Fruit fly (Drosophila melanogaster) whole organism: ENCODE data around the gene CG6785.

Source experiments
- CG8478 ChIP-seq: fragments of >200 bp; optimal IDR thresholded peaks from 2 replicates; lab custom pipeline; 2018; ENCODE audit warnings: inconsistent platforms
- Dll ChIP-seq: fragments of >200 bp; optimal IDR thresholded peaks from 2 replicates; lab custom pipeline; 2017
- EcR ChIP-seq, 2 experiments: fragments of >200 bp; optimal IDR thresholded peaks; 2 replicates each; lab custom pipeline; 2017; ENCODE audit warnings: missing biosample characterization in 2 of 2, missing genetic modification characterization in 2 of 2, missing genetic modification reagents in 2 of 2
- pan ChIP-seq: fragments of >200 bp; optimal IDR thresholded peaks from 2 replicates; lab custom pipeline; 2017
- psq ChIP-seq: fragments of >200 bp; optimal IDR thresholded peaks from 2 replicates; lab custom pipeline; 2017
- usp ChIP-seq: fragments of >200 bp; optimal IDR thresholded peaks from 2 replicates; lab custom pipeline; 2017; ENCODE audit warnings: missing biosample characterization, missing genetic modification characterization, mixed read lengths

CG6785 gene

DNA sequence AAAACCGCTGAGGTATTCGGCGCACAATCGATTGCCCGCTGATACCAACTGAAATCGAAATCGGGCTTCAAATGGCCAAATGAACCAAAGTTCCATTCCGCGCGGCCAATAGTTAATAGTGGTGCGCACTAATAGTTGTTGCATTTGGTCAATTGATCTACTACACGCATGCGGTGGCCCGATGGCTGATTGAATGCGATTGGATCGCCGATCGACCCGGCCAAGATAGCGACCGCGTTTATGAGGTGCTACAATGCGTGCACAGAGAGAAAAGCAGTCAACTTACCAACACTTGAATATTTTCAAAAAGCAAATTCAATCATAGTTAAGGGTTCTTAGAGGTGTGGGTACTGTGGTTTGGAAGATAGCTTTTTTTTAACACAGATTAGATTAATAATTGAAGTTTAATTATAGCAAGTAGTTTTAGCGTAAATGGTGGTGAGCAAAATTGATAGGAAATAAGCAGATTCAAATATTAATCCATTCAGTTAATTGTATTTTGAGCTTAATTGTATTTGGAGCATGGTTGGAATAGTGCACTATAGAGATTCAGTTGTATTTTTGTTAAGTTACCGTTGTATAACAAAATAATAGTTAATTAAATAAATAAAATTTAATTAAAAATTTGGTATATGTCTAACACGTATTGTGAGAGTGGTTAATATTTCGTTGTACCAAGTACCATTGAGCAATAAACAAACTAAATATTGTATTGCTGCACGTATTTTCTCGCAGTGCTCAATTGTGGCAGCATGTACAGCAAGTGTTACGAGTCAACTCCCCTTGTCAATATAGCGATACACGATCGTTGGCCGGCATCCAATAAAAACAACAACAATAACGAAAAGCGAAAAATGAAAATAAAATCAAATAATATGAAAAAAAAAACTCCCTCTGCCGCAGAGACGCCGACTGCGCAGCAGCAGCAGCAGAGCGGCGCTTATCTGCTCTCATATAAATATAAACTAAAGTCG, 18.3 kb downstream of the CG6785 start:
- TF ChIP-seq Dll (lab: Kevin White, UChicago) (no peak), psq (no peak), usp (no peak), CG8478 (lab: Kevin White, UChicago) (no peak), pan (no peak), EcR (GFP tag; optimal IDR thresholded peaks at IDR 0.05; lab: Kevin White, UChicago) (no peak)

- no peak for TF ChIP-seq usp
- TF ChIP-seq Dll (lab: Kevin White, UChicago), result no peak
- TF ChIP-seq CG8478 (lab: Kevin White, UChicago), result no peak
- no peak for TF ChIP-seq pan
- no peak for TF ChIP-seq EcR (GFP tag; optimal IDR thresholded peaks at IDR 0.05; lab: Kevin White, UChicago)
- TF ChIP-seq psq, result no peak
Observed at dm6 chr2L:12025505-12025904, 19.5 kb downstream of the CG6785 start.

- no peak for TF ChIP-seq EcR (GFP tag; optimal IDR thresholded peaks at IDR 0.05; lab: Kevin White, UChicago)
- TF ChIP-seq psq, result no peak
- TF ChIP-seq pan, result no peak
- no peak for TF ChIP-seq CG8478 (lab: Kevin White, UChicago)
- TF ChIP-seq usp, result no peak
Observed at dm6 chr2L:12024104-12024503, 20.9 kb downstream of the CG6785 start.

DNA sequence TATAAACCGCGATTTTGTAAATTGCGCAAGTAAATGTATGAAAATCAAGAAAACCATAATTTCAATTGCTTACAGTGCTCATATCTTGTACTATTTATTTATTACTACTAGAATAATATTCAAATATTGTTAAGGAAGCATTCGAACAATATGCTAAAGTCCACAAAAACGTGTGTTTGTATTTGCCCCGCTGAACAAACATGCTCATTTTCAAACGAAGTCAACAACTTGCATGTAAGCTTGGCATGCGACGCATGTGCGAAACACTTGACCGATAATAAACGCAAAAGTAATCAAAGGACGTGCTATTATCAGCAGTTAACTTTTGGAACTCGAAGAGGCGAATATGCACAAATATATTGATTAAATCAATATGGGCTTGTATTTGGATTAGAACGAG, 23.8 kb downstream of the CG6785 start:
- no peak for TF ChIP-seq Dll (lab: Kevin White, UChicago)
- no peak for TF ChIP-seq psq
- TF ChIP-seq EcR (GFP tag; optimal IDR thresholded peaks at IDR 0.05; lab: Kevin White, UChicago), result no peak
- TF ChIP-seq CG8478 (lab: Kevin White, UChicago), result no peak

DNA sequence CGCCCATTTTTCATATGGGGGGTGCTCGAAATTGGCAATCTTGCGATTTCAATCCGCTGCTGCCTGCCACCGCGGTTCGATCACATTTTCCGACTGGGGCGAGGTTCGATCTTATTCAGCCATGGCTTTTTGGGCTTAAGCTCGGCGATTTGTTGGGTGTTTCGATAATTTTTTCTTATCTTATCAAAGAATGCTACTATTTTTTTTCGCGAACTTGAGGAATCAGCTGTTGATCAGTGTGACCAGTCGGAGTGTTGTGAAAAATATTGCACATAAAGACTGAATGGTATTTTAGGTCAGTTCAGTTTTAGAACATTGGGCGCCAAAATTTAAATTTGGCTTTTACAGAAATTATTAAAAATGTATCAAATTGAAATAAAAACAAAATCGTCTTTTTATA, 24.3 kb downstream of the CG6785 start, which contains the start of gene Wdr81:
Wdr81 (minus strand) TSS at position 226 of the 400 bp plus-strand sequence.
- TF ChIP-seq pan (no peak), usp (no peak), CG8478 (lab: Kevin White, UChicago) (no peak), EcR (GFP tag; optimal IDR thresholded peaks at IDR 0.05; lab: Kevin White, UChicago) (no peak), psq (no peak), Dll (lab: Kevin White, UChicago) (no peak)

dm6 chr2L:12013741-12014393, 31.1 kb downstream of the CG6785 start:
- peak in 1 of 2 experiments; percentile 97 for TF ChIP-seq EcR (GFP tag; optimal IDR thresholded peaks at IDR 0.05; lab: Kevin White, UChicago)
- TF ChIP-seq Dll (lab: Kevin White, UChicago), result no peak

- TF ChIP-seq pan (no peak), EcR (GFP tag; optimal IDR thresholded peaks at IDR 0.05; lab: Kevin White, UChicago) (peak in 1 of 2 experiments; percentile 52)
Observed at dm6 chr2L:12013243-12013642, 31.8 kb downstream of the CG6785 start.

dm6 chr2L:12011682-12012655, 33.0 kb downstream of the CG6785 start:
- TF ChIP-seq EcR (GFP tag; optimal IDR thresholded peaks at IDR 0.05; lab: Kevin White, UChicago) (peak; percentile 96 to 98), Dll (lab: Kevin White, UChicago) (peak; percentile 42), psq (no peak), CG8478 (lab: Kevin White, UChicago) (no peak), pan (no peak), usp (no peak)

DNA sequence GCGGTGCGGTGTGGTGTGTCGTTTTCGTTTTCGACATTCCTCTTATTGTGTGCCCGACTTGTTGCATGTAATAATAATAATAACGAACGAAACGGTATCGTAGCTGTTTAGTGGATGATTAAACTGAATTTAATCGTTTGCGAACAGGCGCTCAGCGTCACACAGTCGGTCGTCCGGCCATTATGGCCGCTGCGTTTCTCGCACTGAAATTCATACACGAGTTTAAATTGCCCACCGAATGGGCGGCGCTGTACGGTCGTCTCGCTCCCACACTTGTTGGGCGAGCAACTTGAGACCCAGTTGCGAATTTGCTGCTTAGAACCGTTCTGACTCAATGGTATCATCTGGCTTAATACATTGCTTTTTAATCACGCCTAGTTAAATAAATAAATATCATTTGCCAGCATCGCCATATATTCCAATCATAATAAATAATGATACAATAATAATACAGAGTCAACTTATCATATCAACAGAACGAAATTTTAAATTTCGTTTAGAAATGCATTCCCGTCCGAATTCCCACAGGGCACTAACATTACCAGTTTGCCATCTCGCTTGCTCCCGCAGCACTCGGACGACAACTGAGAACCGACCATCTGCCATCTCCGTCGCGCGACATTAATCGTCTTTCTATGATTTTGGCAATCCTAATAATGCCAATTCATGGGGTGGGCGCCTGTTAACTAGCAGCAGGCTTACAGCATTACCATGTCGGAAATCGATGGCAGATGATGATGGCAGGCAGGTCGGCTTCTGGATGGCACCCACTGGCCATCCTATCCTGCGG, 33.9 kb downstream of the CG6785 start:
- peak; percentile 79 for TF ChIP-seq CG8478 (lab: Kevin White, UChicago)
- peak; percentile 65 for TF ChIP-seq Dll (lab: Kevin White, UChicago)
- no peak for TF ChIP-seq psq

DNA sequence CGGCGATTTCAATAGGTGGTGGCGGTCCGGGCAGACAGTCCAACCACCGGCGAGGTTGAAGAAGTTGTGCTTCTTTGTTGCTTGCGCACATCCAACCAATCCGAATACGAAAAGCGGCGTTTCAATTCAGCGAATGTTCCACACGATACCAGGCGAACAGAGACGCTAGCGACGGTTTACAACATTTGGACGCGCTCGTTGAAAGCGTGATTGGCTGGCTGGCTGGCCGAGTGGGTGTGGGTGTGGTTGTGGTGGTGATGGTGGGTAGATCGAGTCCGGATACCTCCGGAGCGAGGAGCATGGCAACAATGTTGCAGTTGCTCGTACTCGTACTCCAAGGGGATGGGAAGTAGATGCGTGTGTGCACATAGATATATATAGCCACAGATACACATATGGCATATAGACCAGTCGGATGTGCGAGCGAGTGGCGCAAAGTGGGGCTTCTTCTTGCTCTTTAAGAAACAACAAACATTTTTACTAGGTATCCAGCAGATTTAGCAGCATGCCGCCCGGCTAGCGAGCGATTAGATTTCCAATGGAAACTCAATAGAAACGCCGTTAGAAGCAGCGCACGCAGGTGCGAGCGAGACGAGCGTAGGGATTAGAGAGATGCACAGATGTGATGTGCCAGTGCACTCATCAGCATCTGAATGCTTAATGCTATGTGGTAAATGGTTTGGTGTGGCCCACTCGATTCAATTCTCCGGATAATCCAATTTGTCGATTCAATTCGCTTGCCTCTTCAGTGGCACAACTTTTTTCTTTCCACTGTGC, 34.7 kb downstream of the CG6785 start:
- TF ChIP-seq Dll (lab: Kevin White, UChicago) (no peak), usp (no peak), EcR (GFP tag; optimal IDR thresholded peaks at IDR 0.05; lab: Kevin White, UChicago) (peak in 1 of 2 experiments; percentile 54)

- TF ChIP-seq pan (no peak), Dll (lab: Kevin White, UChicago) (no peak), usp (no peak), CG8478 (lab: Kevin White, UChicago) (no peak), psq (no peak), EcR (GFP tag; optimal IDR thresholded peaks at IDR 0.05; lab: Kevin White, UChicago) (no peak)
Observed at dm6 chr2L:12007853-12008252, 37.1 kb downstream of the CG6785 start, which contains the start of gene Rh5. Gene Rh5, plus strand, starts transcription at chr2L:12008153.
